Worm (Caenorhabditis elegans) whole organism, early embryonic: ENCODE results near the gene C14A6.5.

Experiments
- B0310.2 ChIP-seq: sonication (generic microtip); optimal IDR thresholded peaks from 2 replicates; lab custom pipeline; 2016; ENCODE audit warnings: mild to moderate bottlenecking, missing genetic modification characterization, missing compliant biosample characterization
- F13C5.2 ChIP-seq: sonication (generic microtip); optimal IDR thresholded peaks from 2 replicates; lab custom pipeline; 2017; ENCODE audit warnings: mild to moderate bottlenecking, missing genetic modification characterization, inconsistent platforms, missing compliant biosample characterization
- aly-1 ChIP-seq: sonication (generic microtip); optimal IDR thresholded peaks from 2 replicates; lab custom pipeline; 2016; ENCODE audit warnings: missing genetic modification characterization, missing compliant biosample characterization
- ama-1 ChIP-seq: fragments of 150-350 bp; optimal IDR thresholded peaks from 2 replicates; lab custom pipeline; 2014
- ceh-13 ChIP-seq: fragments of 200-800 bp; sonication (Bioruptor generic); optimal IDR thresholded peaks from 2 replicates; lab custom pipeline; 2018; ENCODE audit warnings: mild to moderate bottlenecking, missing genetic modification characterization, missing compliant biosample characterization
- ets-7 ChIP-seq: sonication (generic microtip); optimal IDR thresholded peaks from 2 replicates; lab custom pipeline; 2016; ENCODE audit warnings: missing genotype, missing genetic modification characterization, missing compliant biosample characterization
- flt-1 ChIP-seq: fragments of 200-800 bp; sonication (Bioruptor generic); IDR thresholded peaks from 2 replicates; pipeline ENCODE4 v1.3.6; 2022; ENCODE audit warnings: missing genetic modification characterization, missing compliant biosample characterization
- scrt-1 ChIP-seq: fragments of 200-800 bp; sonication (Bioruptor generic); IDR thresholded peaks from 2 replicates; pipeline ENCODE4 v1.3.6; 2022; ENCODE audit warnings: missing genetic modification characterization, missing compliant biosample characterization
- sea-1 ChIP-seq: fragments of 200-800 bp; sonication (Bioruptor generic); conservative IDR thresholded peaks from 2 replicates; pipeline ENCODE4 v1.3.6; 2022; ENCODE audit warnings: missing genetic modification characterization, missing compliant biosample characterization

ce11 chrV:18141161-18141560 lies 23.5 kb downstream of the C14A6.5 start, which contains the start of gene Y37H2A.11:
- TF ChIP-seq ama-1 (lab: Kevin White, UChicago) = no peak
- no peak for TF ChIP-seq B0310.2
- TF ChIP-seq flt-1 (GFP tag; lab: Robert Waterston, UW) = no peak
- no peak for TF ChIP-seq F13C5.2 (tag; lab: Kevin White, UChicago)
- no peak for TF ChIP-seq scrt-1
- TF ChIP-seq ceh-13 (GFP tag; lab: Kevin White, UChicago) = no peak
- no peak for TF ChIP-seq ets-7 (tag; lab: Kevin White, UChicago)
- TF ChIP-seq sea-1 (GFP tag; lab: Robert Waterston, UW) = no peak
- no peak for TF ChIP-seq aly-1 (tag; lab: Kevin White, UChicago)
